Worm (Caenorhabditis elegans): Measurements from ENCODE around the gene C01B10.9.

DNA sequence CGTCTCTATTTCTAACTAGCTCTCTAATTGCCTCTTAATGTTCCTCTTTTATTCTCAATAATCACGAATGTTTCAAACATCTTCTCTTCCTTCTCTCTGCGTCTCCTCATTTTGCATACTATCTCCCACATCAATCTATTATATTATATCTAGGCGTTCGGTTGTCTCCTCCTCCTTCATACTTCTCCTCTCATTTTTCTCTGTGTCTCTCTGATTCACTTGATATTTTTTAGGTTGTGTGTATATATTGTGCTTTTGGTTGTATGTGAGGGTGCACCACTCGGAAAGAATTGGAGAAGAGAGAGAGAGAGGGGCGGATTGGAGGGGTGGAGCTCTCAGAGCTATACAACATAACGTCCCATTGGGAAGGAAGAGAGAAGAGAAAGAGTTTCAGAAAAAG lies 16.6 kb downstream of the C01B10.9 start:
- peak in 1 of 2 experiments; percentile 43 for TF ChIP-seq ztf-11 (tag; optimal IDR thresholded peaks at IDR 0.05)
- no peak for TF ChIP-seq efl-1 (optimal IDR thresholded peaks at IDR 0.05)
- peak in 1 of 2 experiments; percentile 54 for TF ChIP-seq efl-1 (GFP tag; optimal IDR thresholded peaks at IDR 0.05 in 1 of 2)
- no peak for TF ChIP-seq elt-3 (tag; optimal IDR thresholded peaks at IDR 0.05)
- TF ChIP-seq aha-1 (tag; optimal IDR thresholded peaks at IDR 0.05), result no peak
